Worm (Caenorhabditis elegans): Measurements from ENCODE around the gene mltn-1.

- TF ChIP-seq elt-3 (tag; optimal IDR thresholded peaks at IDR 0.05), result no peak
- TF ChIP-seq R02D3.7 (tag; optimal IDR thresholded peaks at IDR 0.05), result no peak
- no peak for TF ChIP-seq ztf-1 (GFP tag; conservative IDR thresholded peaks at IDR 0.05)
- no peak for TF ChIP-seq nhr-77 (tag; optimal IDR thresholded peaks at IDR 0.05)
- no peak for TF ChIP-seq ZK546.5 (tag; optimal IDR thresholded peaks at IDR 0.05)
- TF ChIP-seq lin-13 (GFP tag; optimal IDR thresholded peaks at IDR 0.05), result no peak
These were observed 25.7 kb upstream of the mltn-1 start for ce11 chrII:13170696-13171095.
